Fruit fly (Drosophila melanogaster): Measurements from ENCODE around the gene CG6283.

DNA sequence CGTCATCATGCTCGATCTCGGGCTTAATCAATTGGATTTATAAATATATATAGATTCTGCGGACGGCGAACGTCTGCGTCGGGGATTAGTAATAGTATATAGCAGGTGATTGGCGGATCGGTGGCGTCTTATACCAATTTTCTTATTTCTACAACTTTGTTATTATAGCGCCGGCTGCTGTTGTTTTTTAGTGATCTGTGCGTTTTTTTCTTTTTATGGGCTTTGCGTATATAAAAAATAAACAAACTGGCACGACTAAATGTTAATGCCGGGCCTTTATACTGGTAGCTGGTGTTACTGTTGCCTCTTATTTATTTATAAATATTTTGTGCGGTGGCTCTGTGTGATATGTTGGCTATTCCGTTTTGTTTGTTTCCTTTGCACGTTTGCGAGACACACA lies 48.0 kb upstream of the CG6283 start:
- TF ChIP-seq CG12768 (GFP tag; optimal IDR thresholded peaks at IDR 0.05) (no peak), Crg-1 (GFP tag; optimal IDR thresholded peaks at IDR 0.05) (no peak), pad (GFP tag; optimal IDR thresholded peaks at IDR 0.05) (no peak), CG7045 (GFP tag; optimal IDR thresholded peaks at IDR 0.05) (no peak), kay (GFP tag; ENCODE audit: borderline replicate concordance) (peak; percentile 75), CG1620 (GFP tag; optimal IDR thresholded peaks at IDR 0.05) (no peak), Clk (GFP tag; optimal IDR thresholded peaks at IDR 0.05) (no peak), tj (GFP tag; optimal IDR thresholded peaks at IDR 0.05) (no peak), CG14711 (tag; optimal IDR thresholded peaks at IDR 0.05) (no peak), Mnt (GFP tag; optimal IDR thresholded peaks at IDR 0.05) (no peak)

Data from whole organism, adult.